Worm (Caenorhabditis elegans) whole organism, L4 larva: Measurements from ENCODE around the gene C03G5.14.

Source experiments
- Y48G9A.11 ChIP-seq: fragments of 200-800 bp; sonication (Bioruptor generic); IDR thresholded peaks from 2 replicates; pipeline ENCODE4 v1.3.6; 2022; ENCODE audit warnings: missing genetic modification reagents, missing genetic modification characterization, missing compliant biosample characterization
- aly-2 ChIP-seq: sonication (generic microtip); optimal IDR thresholded peaks from 2 replicates; lab custom pipeline; 2018; ENCODE audit warnings: missing biosample characterization, missing genetic modification characterization
- ceh-82 ChIP-seq: sonication (generic microtip); optimal IDR thresholded peaks from 2 replicates; lab custom pipeline; 2017; ENCODE audit warnings: missing biosample characterization, missing genetic modification characterization
- daf-16 ChIP-seq, 3 experiments: sonication (generic microtip); optimal IDR thresholded peaks; 2 replicates each; lab custom pipeline; 2016 to 2017; ENCODE audit warnings: missing genetic modification characterization in 3 of 3, missing genetic modification reagents in 3 of 3, mild to moderate bottlenecking in 2 of 3, missing compliant biosample characterization in 2 of 3, missing biosample characterization in 1 of 3, moderate library complexity in 1 of 3
- daf-8 ChIP-seq: fragments of 200-800 bp; sonication (Bioruptor generic); IDR thresholded peaks from 2 replicates; pipeline ENCODE4 v1.3.6; 2022; ENCODE audit warnings: missing genetic modification characterization, missing compliant biosample characterization
- lin-15B ChIP-seq: fragments of 150-350 bp; sonication (generic microtip); optimal IDR thresholded peaks from 3 replicates; lab custom pipeline; 2014; ENCODE audit warnings: missing biosample characterization, missing genetic modification characterization
- lsy-2 ChIP-seq, 2 experiments: fragments of 150-350 bp in 1 of 2; sonication (generic microtip) in 1 of 2; optimal IDR thresholded peaks; 2 replicates each; lab custom pipeline; 2014 to 2017; ENCODE audit warnings: missing biosample characterization in 2 of 2, missing genetic modification characterization in 2 of 2

- no peak for TF ChIP-seq aly-2 (tag; lab: Kevin White, UChicago)
- no peak for TF ChIP-seq daf-16 (GFP tag; optimal IDR thresholded peaks at IDR 0.05; lab: Kevin White, UChicago)
- TF ChIP-seq daf-16 (tag; optimal IDR thresholded peaks at IDR 0.05; lab: Kevin White, UChicago): peak; percentile 2
- TF ChIP-seq ceh-82 (tag; lab: Kevin White, UChicago): no peak
- peak in 1 of 2 experiments; percentile 14 for TF ChIP-seq lsy-2 (tag; optimal IDR thresholded peaks at IDR 0.05; lab: Kevin White, UChicago)
- TF ChIP-seq Y48G9A.11 (GFP tag; lab: Robert Waterston, UW): no peak
- no peak for TF ChIP-seq lin-15B (tag; lab: Kevin White, UChicago)
- TF ChIP-seq daf-8 (GFP tag; lab: Robert Waterston, UW): no peak
Observed at ce11 chrX:8565810-8566416, 44.2 kb downstream of the C03G5.14 start.
